Fruit fly (Drosophila melanogaster): ENCODE results near the gene aus.
A peak's percentile ranks its signal among the peaks of the same experiment; 100 is the strongest.

The aus gene

dm6 chr3R:21349870-21350314 lies 491 bp upstream of the aus start (continued):
- TF ChIP-seq h (optimal IDR thresholded peaks at IDR 0.05) (no peak), CG33213 (GFP tag; optimal IDR thresholded peaks at IDR 0.05) (no peak), trh (GFP tag; optimal IDR thresholded peaks at IDR 0.05) (no peak), chif (GFP tag; optimal IDR thresholded peaks at IDR 0.05) (no peak), dimm (GFP tag; IDR thresholded peaks at IDR 0.05) (no peak), so (GFP tag; IDR thresholded peaks at IDR 0.05) (no peak), CG8359 (GFP tag; optimal IDR thresholded peaks at IDR 0.05; ENCODE audit: borderline replicate concordance) (no peak), maf-S (GFP tag; optimal IDR thresholded peaks at IDR 0.05) (no peak), en (GFP tag; optimal IDR thresholded peaks at IDR 0.05) (no peak), Nf-YB (GFP tag; optimal IDR thresholded peaks at IDR 0.05) (peak; percentile 46), Bteb2 (GFP tag; optimal IDR thresholded peaks at IDR 0.05) (no peak), CG15479 (GFP tag; optimal IDR thresholded peaks at IDR 0.05) (no peak), CG1792 (GFP tag; optimal IDR thresholded peaks at IDR 0.05) (peak; percentile 33), mam (GFP tag; optimal IDR thresholded peaks at IDR 0.05) (no peak), CG43689 (GFP tag; IDR thresholded peaks at IDR 0.05) (no peak), CG11093 (GFP tag; IDR thresholded peaks at IDR 0.05) (no peak), CG7745 (tag; optimal IDR thresholded peaks at IDR 0.05) (peak; percentile 17), CG2875 (GFP tag; optimal IDR thresholded peaks at IDR 0.05) (peak; percentile 17)

- TF ChIP-seq abd-A (tag; optimal IDR thresholded peaks at IDR 0.05) (peak; percentile 30), CG11560 (tag; IDR thresholded peaks at IDR 0.05) (no peak), Deaf1 (tag; optimal IDR thresholded peaks at IDR 0.05) (peak; percentile 90), org-1 (GFP tag; optimal IDR thresholded peaks at IDR 0.05) (no peak), CG8290 (GFP tag; optimal IDR thresholded peaks at IDR 0.05) (no peak), CG8290 (tag; optimal IDR thresholded peaks at IDR 0.05) (peak in 1 of 2 experiments; percentile 44), CG11093 (GFP tag; IDR thresholded peaks at IDR 0.05) (0 out of 3 replicates have a peak, but pooled peaks have one; percentile 20), CG17385 (GFP tag; optimal IDR thresholded peaks at IDR 0.05) (peak; percentile 89), Sry-β (GFP tag; optimal IDR thresholded peaks at IDR 0.05) (no peak), CG11696 (GFP tag; IDR thresholded peaks at IDR 0.05) (no peak), Scr (GFP tag; IDR thresholded peaks at IDR 0.05; ENCODE audit: partially characterized antibody) (no peak), sqz (GFP tag; optimal IDR thresholded peaks at IDR 0.05) (peak; percentile 7), Nf-YB (GFP tag; optimal IDR thresholded peaks at IDR 0.05) (no peak), lbe (GFP tag; optimal IDR thresholded peaks at IDR 0.05) (peak; percentile 15), CG10274 (GFP tag; optimal IDR thresholded peaks at IDR 0.05) (no peak), Med (GFP tag) (peak; percentile 75), CG15601 (tag; optimal IDR thresholded peaks at IDR 0.05) (no peak), luna (GFP tag; optimal IDR thresholded peaks at IDR 0.05) (no peak), cg (GFP tag; optimal IDR thresholded peaks at IDR 0.05) (peak; percentile 13), lab (GFP tag; optimal IDR thresholded peaks at IDR 0.05) (peak; percentile 33), ara (GFP tag; IDR thresholded peaks at IDR 0.05) (no peak), mirr (GFP tag; optimal IDR thresholded peaks at IDR 0.05) (peak; percentile 33), CG15514 (GFP tag; optimal IDR thresholded peaks at IDR 0.05) (peak; percentile 2), CG10654 (GFP tag; optimal IDR thresholded peaks at IDR 0.05) (no peak), run (tag; optimal IDR thresholded peaks at IDR 0.05) (no peak)
Observed at dm6 chr3R:21348367-21349038, 898 bp downstream of the aus start.

Measured in whole organism, embryonic.